Worm (Caenorhabditis elegans) whole organism, young adult: ENCODE measurements around the gene str-68.

ENCODE experiments used
- F39B2.1 ChIP-seq: fragments of 200-800 bp; sonication (Bioruptor generic); IDR thresholded peaks from 2 replicates; pipeline ENCODE4 v1.3.6; 2022; ENCODE audit warnings: missing genetic modification reagents, missing genetic modification characterization, missing compliant biosample characterization
- F55B11.4 ChIP-seq: sonication (generic microtip); optimal IDR thresholded peaks from 2 replicates; lab custom pipeline; 2016; ENCODE audit warnings: missing compliant biosample characterization, missing genetic modification characterization, borderline replicate concordance; ENCODE audit not compliant: insufficient read depth
- ama-1 ChIP-seq, 3 experiments: fragments of 150-350 bp in 1 of 3; sonication (generic microtip) in 2 of 3; optimal IDR thresholded peaks; 2 replicates each; lab custom pipeline; 2014 to 2018; ENCODE audit warnings: missing biosample characterization in 2 of 3, missing genetic modification characterization in 2 of 3, missing genetic modification reagents in 2 of 3
- cebp-1 ChIP-seq, 2 experiments: fragments of 200-800 bp in 1 of 2; sonication (Bioruptor generic) in 1 of 2; sonication (generic microtip) in 1 of 2; IDR thresholded peaks in 1 of 2; optimal IDR thresholded peaks in 1 of 2; 2 replicates each; pipeline versions ENCODE4 v1.3.6 to Lab custom; 2017 to 2022; ENCODE audit warnings: missing compliant biosample characterization in 2 of 2, missing genetic modification characterization in 2 of 2, mild to moderate bottlenecking in 1 of 2, missing genetic modification reagents in 1 of 2, moderate library complexity in 1 of 2
- ceh-91 ChIP-seq: fragments of 200-800 bp; sonication (Bioruptor generic); IDR thresholded peaks from 2 replicates; pipeline ENCODE4 v1.3.6; 2022; ENCODE audit warnings: missing genetic modification reagents, missing genetic modification characterization, missing compliant biosample characterization
- gei-17 ChIP-seq: fragments of 200-800 bp; sonication (Bioruptor generic); optimal IDR thresholded peaks from 2 replicates; lab custom pipeline; 2018; ENCODE audit warnings: mild to moderate bottlenecking, missing genetic modification characterization, missing compliant biosample characterization
- lin-40 ChIP-seq: sonication (generic microtip); optimal IDR thresholded peaks from 2 replicates; lab custom pipeline; 2016; ENCODE audit warnings: missing genetic modification characterization, mild to moderate bottlenecking, missing compliant biosample characterization, missing genotype, missing genetic modification reagents
- lsl-1 ChIP-seq: fragments of 200-800 bp; sonication (Bioruptor generic); optimal IDR thresholded peaks from 2 replicates; lab custom pipeline; 2018; ENCODE audit warnings: mild to moderate bottlenecking, missing genetic modification characterization, moderate library complexity, missing compliant biosample characterization
- nhr-120 ChIP-seq: fragments of 200-800 bp; sonication (Bioruptor generic); IDR thresholded peaks from 2 replicates; pipeline ENCODE4 v1.3.6; 2022; ENCODE audit warnings: missing genetic modification characterization, missing compliant biosample characterization
- nhr-90 ChIP-seq: sonication (generic microtip); optimal IDR thresholded peaks from 2 replicates; lab custom pipeline; 2016; ENCODE audit warnings: missing genotype, mild to moderate bottlenecking, missing genetic modification characterization, missing compliant biosample characterization
- snpc-4 ChIP-seq, 5 experiments: fragments of 150-350 bp in 1 of 5; sonication (generic microtip) in 4 of 5; optimal IDR thresholded peaks; 2 replicates each; lab custom pipeline; 2014 to 2018; ENCODE audit warnings: missing genetic modification characterization in 5 of 5, missing biosample characterization in 3 of 5, antibody characterized with exemption in 2 of 5, mild to moderate bottlenecking in 2 of 5, missing compliant biosample characterization in 2 of 5, missing genotype in 2 of 5, moderate library complexity in 2 of 5, missing genetic modification reagents in 1 of 5
- somi-1 ChIP-seq: fragments of 200-800 bp; sonication (Bioruptor generic); optimal IDR thresholded peaks from 2 replicates; lab custom pipeline; 2018; ENCODE audit warnings: mild to moderate bottlenecking, missing genetic modification characterization, missing compliant biosample characterization

ce11 chrV:3114973-3115372 is 7.6 kb upstream of the str-68 start, which contains the start of gene Y73C8C.3:
- TF ChIP-seq ama-1 (optimal IDR thresholded peaks at IDR 0.05; lab: Kevin White, UChicago) (no peak), ama-1 (GFP tag; optimal IDR thresholded peaks at IDR 0.05; lab: Kevin White, UChicago) (no peak), F39B2.1 (GFP tag; lab: Robert Waterston, UW) (no peak), snpc-4 (GFP tag; optimal IDR thresholded peaks at IDR 0.05; lab: Kevin White, UChicago) (no peak), snpc-4 (tag; optimal IDR thresholded peaks at IDR 0.05; lab: Kevin White, UChicago) (no peak), nhr-90 (tag; lab: Kevin White, UChicago) (no peak), somi-1 (GFP tag; lab: Kevin White, UChicago) (no peak), nhr-120 (no peak), ceh-91 (GFP tag; lab: Robert Waterston, UW) (no peak), cebp-1 (GFP tag; IDR thresholded peaks at IDR 0.05; lab: Robert Waterston, UW) (no peak), cebp-1 (tag; optimal IDR thresholded peaks at IDR 0.05; lab: Kevin White, UChicago) (no peak), gei-17 (GFP tag; lab: Kevin White, UChicago) (no peak), lin-40 (tag; lab: Kevin White, UChicago) (no peak), F55B11.4 (tag; lab: Kevin White, UChicago) (no peak), lsl-1 (no peak)
